Worm (Caenorhabditis elegans) whole organism, L4/young adult: ENCODE results near the gene T23D5.8.

Source experiments
- W03F9.2 ChIP-seq: fragments of 150-350 bp; optimal IDR thresholded peaks from 2 replicates; lab custom pipeline; 2014; ENCODE audit warnings: missing biosample characterization, missing genetic modification characterization
- dao-5 ChIP-seq: sonication (generic microtip); optimal IDR thresholded peaks from 2 replicates; lab custom pipeline; 2016; ENCODE audit warnings: missing genotype, missing genetic modification characterization, moderate library complexity, missing compliant biosample characterization

DNA sequence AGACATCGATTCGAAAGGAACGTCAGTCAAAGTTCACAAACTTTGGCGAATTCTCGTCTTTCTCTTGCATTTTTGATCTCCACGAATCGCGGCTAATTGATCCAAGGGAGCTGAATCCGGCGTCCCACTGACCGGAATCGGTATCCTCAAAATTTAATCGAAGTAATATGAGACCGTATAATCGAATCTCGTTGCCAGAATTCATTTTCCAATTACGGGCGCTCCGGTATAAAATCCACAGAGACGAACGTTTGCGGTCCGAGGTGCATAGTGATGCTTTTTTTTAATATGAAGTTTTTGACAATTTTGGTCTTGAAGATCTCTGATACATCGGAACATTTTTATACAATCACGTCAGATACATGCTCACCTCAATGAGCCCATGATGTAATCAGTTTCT, 9.4 kb upstream of the T23D5.8 start:
- TF ChIP-seq W03F9.2 (tag; lab: Kevin White, UChicago), result no peak
- TF ChIP-seq dao-5 (tag; lab: Kevin White, UChicago), result no peak
